Worm (Caenorhabditis elegans) whole organism, L4/young adult: ENCODE data around the gene nspb-3.

Experiments used
- dao-5 ChIP-seq: sonication (generic microtip); optimal IDR thresholded peaks from 2 replicates; lab custom pipeline; 2016; ENCODE audit warnings: missing genotype, missing genetic modification characterization, moderate library complexity, missing compliant biosample characterization
- him-1 ChIP-seq: sonication (generic microtip); optimal IDR thresholded peaks from 2 replicates; lab custom pipeline; 2016; ENCODE audit warnings: missing genotype, missing genetic modification reagents, missing genetic modification characterization, missing compliant biosample characterization

- TF ChIP-seq dao-5 (tag; lab: Kevin White, UChicago) (no peak), him-1 (tag; lab: Kevin White, UChicago) (no peak)
Observed at ce11 chrIV:6562039-6562438, 32.7 kb downstream of the nspb-3 start.
